Worm (Caenorhabditis elegans) whole organism, L3 larva: ENCODE measurements around the gene K01D12.7.
A peak's percentile ranks its signal among the peaks of the same experiment; 100 is the strongest.

Experiments
- R02D3.7 ChIP-seq: fragments of 150-350 bp; optimal IDR thresholded peaks from 2 replicates; lab custom pipeline; 2014; ENCODE audit warnings: missing biosample characterization, missing genetic modification characterization
- aly-2 ChIP-seq: fragments of 150-350 bp; optimal IDR thresholded peaks from 2 replicates; lab custom pipeline; 2014; ENCODE audit warnings: missing biosample characterization, missing genetic modification characterization
- ceh-28 ChIP-seq: fragments of 150-350 bp; optimal IDR thresholded peaks from 2 replicates; lab custom pipeline; 2014; ENCODE audit warnings: missing biosample characterization, missing genetic modification reagents, missing genetic modification characterization
- ceh-9 ChIP-seq: sonication (generic microtip); optimal IDR thresholded peaks from 2 replicates; lab custom pipeline; 2018; ENCODE audit warnings: missing biosample characterization, missing genetic modification characterization
- daf-12 ChIP-seq: fragments of 150-350 bp; optimal IDR thresholded peaks from 2 replicates; lab custom pipeline; 2014; ENCODE audit warnings: missing biosample characterization, missing genetic modification reagents, missing genetic modification characterization
- egl-27 ChIP-seq: sonication (generic microtip); optimal IDR thresholded peaks from 4 replicates; lab custom pipeline; 2017; ENCODE audit warnings: missing biosample characterization, missing genetic modification reagents, missing genetic modification characterization
- elt-1 ChIP-seq: fragments of 150-350 bp; optimal IDR thresholded peaks from 2 replicates; lab custom pipeline; 2014; ENCODE audit warnings: missing biosample characterization, missing genetic modification characterization
- elt-2 ChIP-seq: sonication (generic microtip); optimal IDR thresholded peaks from 2 replicates; lab custom pipeline; 2016; ENCODE audit warnings: missing genetic modification reagents, mild to moderate bottlenecking, missing genetic modification characterization, missing compliant biosample characterization
- eor-1 ChIP-seq, 2 experiments: fragments of 150-350 bp; optimal IDR thresholded peaks; 2 replicates each; lab custom pipeline; 2014 to 2018; ENCODE audit warnings: missing biosample characterization in 2 of 2, missing genetic modification characterization in 2 of 2
- fkh-10 ChIP-seq: sonication (generic microtip); optimal IDR thresholded peaks from 2 replicates; lab custom pipeline; 2017; ENCODE audit warnings: missing biosample characterization, missing genetic modification reagents, missing genetic modification characterization
- fkh-2 ChIP-seq: fragments of 150-350 bp; optimal IDR thresholded peaks from 2 replicates; lab custom pipeline; 2014; ENCODE audit warnings: missing biosample characterization, missing genetic modification reagents, missing genetic modification characterization
- fos-1 ChIP-seq: fragments of 150-350 bp; optimal IDR thresholded peaks from 2 replicates; lab custom pipeline; 2014; ENCODE audit warnings: missing biosample characterization, missing genetic modification characterization
- hmg-11 ChIP-seq: sonication (generic microtip); optimal IDR thresholded peaks from 2 replicates; lab custom pipeline; 2016; ENCODE audit warnings: missing genetic modification characterization, missing compliant biosample characterization
- jun-1 ChIP-seq: fragments of 150-350 bp; optimal IDR thresholded peaks from 2 replicates; lab custom pipeline; 2014; ENCODE audit warnings: missing biosample characterization, missing genetic modification reagents, missing genetic modification characterization
- lin-15B ChIP-seq: fragments of 150-350 bp; optimal IDR thresholded peaks from 2 replicates; lab custom pipeline; 2014; ENCODE audit warnings: missing biosample characterization, missing genetic modification characterization
- lsy-12 ChIP-seq: sonication (generic microtip); optimal IDR thresholded peaks from 2 replicates; lab custom pipeline; 2016; ENCODE audit warnings: mild to moderate bottlenecking, missing genetic modification characterization, missing compliant biosample characterization
- mdl-1 ChIP-seq: fragments of 150-350 bp; optimal IDR thresholded peaks from 2 replicates; lab custom pipeline; 2014; ENCODE audit warnings: missing biosample characterization, missing genetic modification characterization
- nfya-1 ChIP-seq: sonication (generic microtip); optimal IDR thresholded peaks from 2 replicates; lab custom pipeline; 2017; ENCODE audit warnings: missing genetic modification characterization, mild to moderate bottlenecking, missing compliant biosample characterization, antibody characterized with exemption, moderate library complexity; ENCODE audit not compliant: insufficient read depth
- nhr-11 ChIP-seq: fragments of 150-350 bp; optimal IDR thresholded peaks from 2 replicates; lab custom pipeline; 2014; ENCODE audit warnings: missing biosample characterization, missing genetic modification characterization
- nhr-23 ChIP-seq: fragments of 150-350 bp; optimal IDR thresholded peaks from 2 replicates; lab custom pipeline; 2014; ENCODE audit warnings: missing biosample characterization, missing genetic modification reagents, missing genetic modification characterization
- nhr-25 ChIP-seq: sonication (generic microtip); optimal IDR thresholded peaks from 2 replicates; lab custom pipeline; 2017; ENCODE audit warnings: missing biosample characterization, missing genetic modification characterization
- nhr-67 ChIP-seq: fragments of 150-350 bp; optimal IDR thresholded peaks from 2 replicates; lab custom pipeline; 2014; ENCODE audit warnings: missing biosample characterization, missing genetic modification characterization
- nhr-77 ChIP-seq: fragments of 150-350 bp; optimal IDR thresholded peaks from 2 replicates; lab custom pipeline; 2014; ENCODE audit warnings: missing biosample characterization, missing genetic modification characterization
- pha-4 ChIP-seq: fragments of 150-350 bp; optimal IDR thresholded peaks from 2 replicates; lab custom pipeline; 2014; ENCODE audit warnings: missing biosample characterization, missing genetic modification reagents, missing genetic modification characterization
- pqm-1 ChIP-seq: fragments of 150-350 bp; optimal IDR thresholded peaks from 2 replicates; lab custom pipeline; 2017; ENCODE audit warnings: missing biosample characterization, missing genetic modification characterization, inconsistent platforms
- sea-2 ChIP-seq: fragments of 150-350 bp; sonication (generic microtip); optimal IDR thresholded peaks from 4 replicates; lab custom pipeline; 2014; ENCODE audit warnings: missing biosample characterization, missing genetic modification reagents, missing genetic modification characterization
- skn-1 ChIP-seq: fragments of 150-350 bp; optimal IDR thresholded peaks from 2 replicates; lab custom pipeline; 2014; ENCODE audit warnings: missing biosample characterization, missing genetic modification characterization
- snpc-4 ChIP-seq: fragments of 150-350 bp; optimal IDR thresholded peaks from 2 replicates; lab custom pipeline; 2014; ENCODE audit warnings: missing biosample characterization, missing genetic modification characterization
- unc-39 ChIP-seq: sonication (generic microtip); optimal IDR thresholded peaks from 4 replicates; lab custom pipeline; 2017; ENCODE audit warnings: missing biosample characterization, missing genetic modification characterization

Gene K01D12.7

ce11 chrV:12427826-12428225 is 26.5 kb upstream of the K01D12.7 start:
- TF ChIP-seq nfya-1 (tag; lab: Kevin White, UChicago) (no peak), ceh-28 (no peak), nhr-23 (tag; lab: Kevin White, UChicago) (no peak), ceh-9 (tag; lab: Kevin White, UChicago) (no peak), nhr-11 (no peak)

- no peak for TF ChIP-seq nhr-25 (tag; lab: Kevin White, UChicago)
- TF ChIP-seq egl-27, result no peak
- TF ChIP-seq lsy-12 (tag; lab: Kevin White, UChicago), result no peak
- TF ChIP-seq daf-12 (tag; lab: Kevin White, UChicago), result no peak
- TF ChIP-seq nfya-1 (tag; lab: Kevin White, UChicago), result no peak
- TF ChIP-seq snpc-4 (tag; lab: Kevin White, UChicago), result no peak
Measured at ce11 chrV:12421360-12421759, 20.1 kb upstream of the K01D12.7 start.

- no peak for TF ChIP-seq ceh-9 (tag; lab: Kevin White, UChicago)
Measured at ce11 chrV:12420843-12421242, 19.6 kb upstream of the K01D12.7 start, which contains the start of gene C54D10.4. TSS of gene C54D10.4 (minus strand) at chrV:12420943.

ce11 chrV:12418292-12418691 is 17.0 kb upstream of the K01D12.7 start, which contains the start of gene C54D10.3:
TSS of gene C54D10.3 (plus strand) at chrV:12418592.
- TF ChIP-seq nhr-67 (tag; lab: Kevin White, UChicago) (no peak), nhr-23 (tag; lab: Kevin White, UChicago) (no peak), elt-1 (tag; lab: Kevin White, UChicago) (no peak), daf-12 (tag; lab: Kevin White, UChicago) (no peak), R02D3.7 (tag; lab: Kevin White, UChicago) (no peak), nhr-77 (tag; lab: Kevin White, UChicago) (no peak), unc-39 (tag; lab: Kevin White, UChicago) (no peak), skn-1 (tag; lab: Kevin White, UChicago) (no peak)

ce11 chrV:12417277-12417676 is 16.0 kb upstream of the K01D12.7 start, which contains the start of gene cdr-3:
TSS of gene cdr-3 (minus strand) at chrV:12417377.
- TF ChIP-seq nfya-1 (tag; lab: Kevin White, UChicago), result no peak
- no peak for TF ChIP-seq fkh-10 (GFP tag; lab: Kevin White, UChicago)
- no peak for TF ChIP-seq ceh-28
- no peak for TF ChIP-seq lin-15B (tag; lab: Kevin White, UChicago)
- no peak for TF ChIP-seq daf-12 (tag; lab: Kevin White, UChicago)
- TF ChIP-seq nhr-77 (tag; lab: Kevin White, UChicago), result no peak
- no peak for TF ChIP-seq aly-2 (tag; lab: Kevin White, UChicago)
- no peak for TF ChIP-seq lsy-12 (tag; lab: Kevin White, UChicago)
- no peak for TF ChIP-seq eor-1 (tag; optimal IDR thresholded peaks at IDR 0.05; lab: Kevin White, UChicago)
- no peak for TF ChIP-seq jun-1 (tag; lab: Kevin White, UChicago)
- TF ChIP-seq sea-2 (GFP tag; lab: Kevin White, UChicago), result no peak

- no peak for TF ChIP-seq ceh-28
- no peak for TF ChIP-seq egl-27
- peak; percentile 79 for TF ChIP-seq pqm-1
- no peak for TF ChIP-seq mdl-1 (tag; lab: Kevin White, UChicago)
- TF ChIP-seq fkh-2 (tag; lab: Kevin White, UChicago), result no peak
- peak; percentile 78 for TF ChIP-seq elt-2 (tag; lab: Kevin White, UChicago)
- TF ChIP-seq hmg-11 (tag; lab: Kevin White, UChicago), result no peak
- TF ChIP-seq, all 47 proteins: peak for 2
Measured at ce11 chrV:12415656-12416055, 14.4 kb upstream of the K01D12.7 start, which contains the start of gene cdr-2. TSS of gene cdr-2 (minus strand) at chrV:12415709.

ce11 chrV:12414362-12414761 is 13.1 kb upstream of the K01D12.7 start:
- TF ChIP-seq ceh-28 (no peak), elt-2 (tag; lab: Kevin White, UChicago) (peak; percentile 62), skn-1 (tag; lab: Kevin White, UChicago) (peak; percentile 51), pha-4 (tag; lab: Kevin White, UChicago) (peak; percentile 15), fos-1 (no peak), pqm-1 (peak; percentile 55)
- TF ChIP-seq, all 47 proteins: peak for 4
